Worm (Caenorhabditis elegans) whole organism, early embryonic: ENCODE results near the gene fbxa-102.

ENCODE experiments used
- aly-1 ChIP-seq: sonication (generic microtip); optimal IDR thresholded peaks from 2 replicates; lab custom pipeline; 2016; ENCODE audit warnings: missing genetic modification characterization, missing compliant biosample characterization
- ama-1 ChIP-seq: fragments of 150-350 bp; optimal IDR thresholded peaks from 2 replicates; lab custom pipeline; 2014
- ceh-13 ChIP-seq: fragments of 200-800 bp; sonication (Bioruptor generic); optimal IDR thresholded peaks from 2 replicates; lab custom pipeline; 2018; ENCODE audit warnings: mild to moderate bottlenecking, missing genetic modification characterization, missing compliant biosample characterization
- ets-7 ChIP-seq: sonication (generic microtip); optimal IDR thresholded peaks from 2 replicates; lab custom pipeline; 2016; ENCODE audit warnings: missing genotype, missing genetic modification characterization, missing compliant biosample characterization
- flt-1 ChIP-seq: fragments of 200-800 bp; sonication (Bioruptor generic); IDR thresholded peaks from 2 replicates; pipeline ENCODE4 v1.3.6; 2022; ENCODE audit warnings: missing genetic modification characterization, missing compliant biosample characterization
- sea-1 ChIP-seq: fragments of 200-800 bp; sonication (Bioruptor generic); conservative IDR thresholded peaks from 2 replicates; pipeline ENCODE4 v1.3.6; 2022; ENCODE audit warnings: missing genetic modification characterization, missing compliant biosample characterization
- tbx-11 ChIP-seq: fragments of 200-800 bp; sonication (Bioruptor generic); IDR thresholded peaks from 2 replicates; pipeline ENCODE4 v1.3.6; 2022; ENCODE audit warnings: missing genetic modification characterization, missing compliant biosample characterization
- tra-4 ChIP-seq: sonication (generic microtip); optimal IDR thresholded peaks from 2 replicates; lab custom pipeline; 2017; ENCODE audit warnings: missing genetic modification characterization, missing compliant biosample characterization

- TF ChIP-seq ama-1 (lab: Kevin White, UChicago) (no peak), flt-1 (GFP tag; lab: Robert Waterston, UW) (no peak), tra-4 (no peak), tbx-11 (no peak), aly-1 (no peak), ets-7 (tag; lab: Kevin White, UChicago) (no peak), sea-1 (GFP tag; lab: Robert Waterston, UW) (no peak), ceh-13 (GFP tag; lab: Kevin White, UChicago) (no peak)
Measured at ce11 chrV:17532686-17533085, 39.1 kb upstream of the fbxa-102 start, which contains the start of gene C18D4.3.
